Worm (Caenorhabditis elegans): Measurements from ENCODE around the gene R04B5.6.

The R04B5.6 gene

ce11 chrV:10039837-10040236 is 45.1 kb upstream of the R04B5.6 start (continued):
- no peak for TF ChIP-seq unc-62 (GFP tag; optimal IDR thresholded peaks at IDR 0.05)
- no peak for TF ChIP-seq lsy-27 (tag; optimal IDR thresholded peaks at IDR 0.05; ENCODE audit: borderline replicate concordance, insufficient read depth)
- no peak for TF ChIP-seq aptf-3 (GFP tag; IDR thresholded peaks at IDR 0.05)
- TF ChIP-seq F55B11.4 (tag; optimal IDR thresholded peaks at IDR 0.05; ENCODE audit: borderline replicate concordance, insufficient read depth): no peak
- TF ChIP-seq dox-1 (GFP tag; IDR thresholded peaks at IDR 0.05): peak; percentile 69
- no peak for TF ChIP-seq zim-3 (tag; optimal IDR thresholded peaks at IDR 0.05)
- TF ChIP-seq Y79H2A.3 (GFP tag; conservative IDR thresholded peaks at IDR 0.05): no peak
- TF ChIP-seq ztf-25 (GFP tag; IDR thresholded peaks at IDR 0.05): no peak
- no peak for TF ChIP-seq fkh-3 (tag; optimal IDR thresholded peaks at IDR 0.05)
- TF ChIP-seq madf-8 (GFP tag; conservative IDR thresholded peaks at IDR 0.05): no peak
- no peak for TF ChIP-seq Y53G8AR.9 (GFP tag; conservative IDR thresholded peaks at IDR 0.05)
- no peak for TF ChIP-seq tlf-1 (GFP tag; optimal IDR thresholded peaks at IDR 0.05)
- TF ChIP-seq Y95B8A.8 (GFP tag; IDR thresholded peaks at IDR 0.05): no peak
- TF ChIP-seq B0261.1 (tag; optimal IDR thresholded peaks at IDR 0.05): no peak
- peak; percentile 62 for TF ChIP-seq pha-4 (tag; optimal IDR thresholded peaks at IDR 0.05)
- no peak for TF ChIP-seq ceh-79 (tag; optimal IDR thresholded peaks at IDR 0.05)
- peak; percentile 55 for TF ChIP-seq lin-40 (tag; optimal IDR thresholded peaks at IDR 0.05)
- TF ChIP-seq hrde-1 (tag; optimal IDR thresholded peaks at IDR 0.05; ENCODE audit: borderline replicate concordance): no peak
- no peak for TF ChIP-seq ceh-58 (GFP tag; IDR thresholded peaks at IDR 0.05)
- TF ChIP-seq hmg-20 (GFP tag; IDR thresholded peaks at IDR 0.05): no peak
- TF ChIP-seq B0019.2 (GFP tag; conservative IDR thresholded peaks at IDR 0.05): no peak
- no peak for TF ChIP-seq lsl-1 (GFP tag; optimal IDR thresholded peaks at IDR 0.05)
- TF ChIP-seq ets-4 (GFP tag; optimal IDR thresholded peaks at IDR 0.05): no peak
- peak; percentile 83 for TF ChIP-seq hmg-1.2 (GFP tag; IDR thresholded peaks at IDR 0.05)
- TF ChIP-seq F33H1.4 (GFP tag; IDR thresholded peaks at IDR 0.05): no peak
- peak; percentile 49 for TF ChIP-seq K12H6.12 (tag; optimal IDR thresholded peaks at IDR 0.05)
- no peak for TF ChIP-seq ekl-4 (GFP tag; IDR thresholded peaks at IDR 0.05)
- TF ChIP-seq Y56A3A.18 (GFP tag; IDR thresholded peaks at IDR 0.05): peak; percentile 82
- no peak for TF ChIP-seq B0035.1 (tag; optimal IDR thresholded peaks at IDR 0.05)
- no peak for TF ChIP-seq F52B5.7 (tag; optimal IDR thresholded peaks at IDR 0.05)
- TF ChIP-seq madf-3 (GFP tag; IDR thresholded peaks at IDR 0.05): no peak
- TF ChIP-seq F57C9.4 (tag; optimal IDR thresholded peaks at IDR 0.05): no peak
- no peak for TF ChIP-seq ceh-100 (GFP tag; IDR thresholded peaks at IDR 0.05)
- peak; percentile 54 for TF ChIP-seq ztf-26 (tag; optimal IDR thresholded peaks at IDR 0.05)
- no peak for TF ChIP-seq xnd-1 (tag; optimal IDR thresholded peaks at IDR 0.05)
- TF ChIP-seq nhr-27 (tag; optimal IDR thresholded peaks at IDR 0.05): no peak
- TF ChIP-seq madf-10 (tag; optimal IDR thresholded peaks at IDR 0.05): peak; percentile 47
- TF ChIP-seq ztf-22 (GFP tag; optimal IDR thresholded peaks at IDR 0.05): no peak
- TF ChIP-seq snpc-1.3 (tag; optimal IDR thresholded peaks at IDR 0.05; ENCODE audit: insufficient read depth): no peak
- TF ChIP-seq T26A5.8 (tag; optimal IDR thresholded peaks at IDR 0.05): no peak
- no peak for TF ChIP-seq mel-28 (tag; optimal IDR thresholded peaks at IDR 0.05; ENCODE audit: borderline replicate concordance)
- no peak for TF ChIP-seq aptf-2 (GFP tag; conservative IDR thresholded peaks at IDR 0.05)
- no peak for TF ChIP-seq ztf-28 (GFP tag; IDR thresholded peaks at IDR 0.05)
- TF ChIP-seq sptf-2 (GFP tag; optimal IDR thresholded peaks at IDR 0.05): peak; percentile 13
- no peak for TF ChIP-seq die-1 (tag; optimal IDR thresholded peaks at IDR 0.05)
- TF ChIP-seq chd-7 (tag; optimal IDR thresholded peaks at IDR 0.05): peak; percentile 46
- no peak for TF ChIP-seq ztf-3 (GFP tag; optimal IDR thresholded peaks at IDR 0.05)
- TF ChIP-seq snpc-3.4 (tag; optimal IDR thresholded peaks at IDR 0.05): no peak
- no peak for TF ChIP-seq F10E7.11 (tag; optimal IDR thresholded peaks at IDR 0.05)

All from whole organism, young adult.